Fruit fly (Drosophila melanogaster): ENCODE results near the gene ymp.
A peak's percentile ranks its signal among the peaks of the same experiment; 100 is the strongest.

DNA sequence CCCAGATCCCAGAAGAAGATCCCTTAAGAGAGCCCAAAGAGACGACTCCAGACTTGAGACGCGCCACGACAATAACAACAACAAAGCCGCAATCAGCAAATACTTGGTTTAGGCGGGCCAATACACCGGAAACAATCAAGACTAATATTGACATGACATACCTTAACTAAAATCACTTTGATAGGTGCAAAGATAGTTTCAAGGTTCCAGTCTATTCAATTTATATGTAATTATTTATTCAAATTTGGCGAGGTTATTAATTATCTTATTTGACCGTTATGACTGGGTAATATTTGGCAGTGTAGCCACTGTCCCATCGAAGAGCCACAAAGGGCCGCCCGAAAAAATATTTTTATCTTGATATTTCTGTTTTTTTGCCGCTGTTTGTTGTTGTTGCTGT, 31.5 kb upstream of the ymp start:
- TF ChIP-seq Gug (GFP tag; IDR thresholded peaks at IDR 0.05) (peak; percentile 3; the same call in 1 of the 4 replicates), CG8478 (optimal IDR thresholded peaks at IDR 0.05) (no peak), CG10366 (GFP tag; IDR thresholded peaks at IDR 0.05) (peak; percentile 56), CG17612 (GFP tag; IDR thresholded peaks at IDR 0.05) (no peak), dimm (GFP tag; IDR thresholded peaks at IDR 0.05) (no peak), CG14860 (GFP tag; IDR thresholded peaks at IDR 0.05; ENCODE audit: partially characterized antibody) (no peak), CG13424 (tag; optimal IDR thresholded peaks at IDR 0.05) (peak; percentile 46), Mad (GFP tag; optimal IDR thresholded peaks at IDR 0.05) (peak; percentile 50), Drgx (GFP tag; IDR thresholded peaks at IDR 0.05) (peak; percentile 28; the same call in 1 of the 2 replicates), so (GFP tag; IDR thresholded peaks at IDR 0.05) (peak; percentile 54; the same call in 1 of the 3 replicates), zen2 (GFP tag; IDR thresholded peaks at IDR 0.05; ENCODE audit: partially characterized antibody) (no peak), chif (GFP tag; optimal IDR thresholded peaks at IDR 0.05) (peak; percentile 27 to 54), CG17328 (GFP tag; IDR thresholded peaks at IDR 0.05) (peak; percentile 63)

All from whole organism, embryonic.